Fruit fly (Drosophila melanogaster): ENCODE measurements around the gene Elp1.

The Elp1 gene

dm6 chr3R:11648356-11649355, 2.1 kb upstream of the Elp1 start:
- TF ChIP-seq HmgD (GFP tag; optimal IDR thresholded peaks at IDR 0.05), result no peak
- peak; percentile 67 for TF ChIP-seq abd-A (tag; optimal IDR thresholded peaks at IDR 0.05)
- no peak for TF ChIP-seq CG6689 (GFP tag; IDR thresholded peaks at IDR 0.05)
- peak; percentile 67 to 94 for TF ChIP-seq insv (GFP tag; optimal IDR thresholded peaks at IDR 0.05)
- no peak for TF ChIP-seq CG8290 (GFP tag; optimal IDR thresholded peaks at IDR 0.05)
- TF ChIP-seq CG8290 (tag; optimal IDR thresholded peaks at IDR 0.05), result peak in 1 of 2 experiments; percentile 6
- TF ChIP-seq inv (GFP tag; IDR thresholded peaks at IDR 0.05; ENCODE audit: partially characterized antibody), result no peak
- no peak for TF ChIP-seq CG4707 (GFP tag; optimal IDR thresholded peaks at IDR 0.05)
- TF ChIP-seq Ssrp (tag; optimal IDR thresholded peaks at IDR 0.05), result no peak
- 0 out of 2 replicates have a peak, but pooled peaks have one; percentile 37 for TF ChIP-seq chm (GFP tag; IDR thresholded peaks at IDR 0.05)
- TF ChIP-seq BtbVII (GFP tag; optimal IDR thresholded peaks at IDR 0.05), result peak; percentile 67
- no peak for TF ChIP-seq CG18476 (GFP tag; optimal IDR thresholded peaks at IDR 0.05)
- 0 out of 2 replicates have a peak, but pooled peaks have one; percentile 26 for TF ChIP-seq CG3847 (GFP tag; IDR thresholded peaks at IDR 0.05)
- no peak for TF ChIP-seq CG32532 (GFP tag; IDR thresholded peaks at IDR 0.05)
- TF ChIP-seq Stat92E (GFP tag; optimal IDR thresholded peaks at IDR 0.05), result no peak
- no peak for TF ChIP-seq Lhr (GFP tag; optimal IDR thresholded peaks at IDR 0.05)
- TF ChIP-seq B-H2 (GFP tag; optimal IDR thresholded peaks at IDR 0.05), result no peak
- no peak for TF ChIP-seq CG18262 (tag; optimal IDR thresholded peaks at IDR 0.05)
- peak; percentile 12; the same call in 1 of the 2 replicates for TF ChIP-seq amos (GFP tag; IDR thresholded peaks at IDR 0.05; ENCODE audit: partially characterized antibody)
- TF ChIP-seq Mad (GFP tag; optimal IDR thresholded peaks at IDR 0.05), result no peak
- TF ChIP-seq CG3995 (GFP tag; optimal IDR thresholded peaks at IDR 0.05), result no peak
- TF ChIP-seq CG15479 (GFP tag; optimal IDR thresholded peaks at IDR 0.05), result peak; percentile 59
- TF ChIP-seq CG17829 (tag; optimal IDR thresholded peaks at IDR 0.05), result no peak
- no peak for TF ChIP-seq hb (GFP tag; IDR thresholded peaks at IDR 0.05; ENCODE audit: partially characterized antibody)
- TF ChIP-seq CG9932 (GFP tag; IDR thresholded peaks at IDR 0.05), result 0 out of 2 replicates have a peak, but pooled peaks have one; percentile 22
- peak in 1 of 2 experiments; percentile 77 for TF ChIP-seq eve (GFP tag; optimal IDR thresholded peaks at IDR 0.05)
- TF ChIP-seq stwl (tag; optimal IDR thresholded peaks at IDR 0.05), result no peak
- no peak for TF ChIP-seq Scr (GFP tag; IDR thresholded peaks at IDR 0.05; ENCODE audit: partially characterized antibody)
- TF ChIP-seq CG18011 (GFP tag; optimal IDR thresholded peaks at IDR 0.05), result no peak
- no peak for TF ChIP-seq CG10431 (GFP tag; optimal IDR thresholded peaks at IDR 0.05)
- 0 out of 3 replicates have a peak, but pooled peaks have one; percentile 6 for TF ChIP-seq row (GFP tag; IDR thresholded peaks at IDR 0.05)
- TF ChIP-seq CG8089 (GFP tag; optimal IDR thresholded peaks at IDR 0.05), result no peak
- peak; percentile 78 for TF ChIP-seq Med (GFP tag)
- no peak for TF ChIP-seq Lpt (GFP tag; optimal IDR thresholded peaks at IDR 0.05)
- TF ChIP-seq otp (GFP tag; IDR thresholded peaks at IDR 0.05), result no peak
- peak; percentile 21 for TF ChIP-seq Hmr (GFP tag; optimal IDR thresholded peaks at IDR 0.05)
- TF ChIP-seq sr (GFP tag; IDR thresholded peaks at IDR 0.05), result peak; percentile 88
- TF ChIP-seq zen (tag; optimal IDR thresholded peaks at IDR 0.05), result no peak
- TF ChIP-seq CG12744 (GFP tag; optimal IDR thresholded peaks at IDR 0.05), result no peak
- TF ChIP-seq Drgx (GFP tag; IDR thresholded peaks at IDR 0.05), result peak; percentile 30; the same call in 1 of the 2 replicates
- no peak for TF ChIP-seq CG17802 (tag; optimal IDR thresholded peaks at IDR 0.05)
- no peak for TF ChIP-seq CoRest (tag; optimal IDR thresholded peaks at IDR 0.05)
- no peak for TF ChIP-seq CG2129 (GFP tag; IDR thresholded peaks at IDR 0.05; ENCODE audit: partially characterized antibody)
- TF ChIP-seq CG2889 (GFP tag; IDR thresholded peaks at IDR 0.05), result no peak
- no peak for TF ChIP-seq D (optimal IDR thresholded peaks at IDR 0.05)
- TF ChIP-seq D (GFP tag; optimal IDR thresholded peaks at IDR 0.05), result no peak
- TF ChIP-seq bcd (GFP tag; optimal IDR thresholded peaks at IDR 0.05), result no peak
- TF ChIP-seq ato (GFP tag; IDR thresholded peaks at IDR 0.05; ENCODE audit: partially characterized antibody), result no peak
